Worm (Caenorhabditis elegans): ENCODE measurements around the gene flp-23.

The flp-23 gene

DNA sequence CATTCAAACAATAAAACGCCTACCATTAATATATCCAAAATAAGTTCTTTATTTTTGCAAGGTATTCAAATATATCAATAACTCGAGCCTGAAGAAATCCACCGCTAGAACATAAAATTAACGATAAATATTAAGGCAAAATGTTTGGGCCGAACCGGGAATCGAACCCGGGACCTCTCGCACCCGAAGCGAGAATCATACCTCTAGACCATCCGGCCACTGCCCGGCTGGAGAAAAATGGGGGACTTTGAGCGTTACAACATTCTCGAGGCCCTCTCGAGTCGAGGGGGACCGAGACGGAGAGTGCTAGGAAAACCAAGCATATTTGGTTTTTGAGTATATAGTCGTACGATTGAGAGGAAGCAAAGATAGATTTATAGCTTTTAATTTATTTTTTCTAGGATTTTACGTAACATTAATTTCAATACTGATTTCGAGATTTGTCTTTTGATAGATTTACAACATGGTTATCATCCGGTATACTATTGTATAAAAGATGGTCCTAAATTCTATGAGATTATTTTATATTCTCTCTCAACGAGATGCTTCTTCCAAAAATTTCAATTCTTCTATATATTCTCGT is at the start of gene flp-23:
Gene flp-23, plus strand, starts transcription at position 533 of the 583 bp plus-strand sequence.
- no peak for TF ChIP-seq unc-62 (GFP tag; optimal IDR thresholded peaks at IDR 0.05)

DNA sequence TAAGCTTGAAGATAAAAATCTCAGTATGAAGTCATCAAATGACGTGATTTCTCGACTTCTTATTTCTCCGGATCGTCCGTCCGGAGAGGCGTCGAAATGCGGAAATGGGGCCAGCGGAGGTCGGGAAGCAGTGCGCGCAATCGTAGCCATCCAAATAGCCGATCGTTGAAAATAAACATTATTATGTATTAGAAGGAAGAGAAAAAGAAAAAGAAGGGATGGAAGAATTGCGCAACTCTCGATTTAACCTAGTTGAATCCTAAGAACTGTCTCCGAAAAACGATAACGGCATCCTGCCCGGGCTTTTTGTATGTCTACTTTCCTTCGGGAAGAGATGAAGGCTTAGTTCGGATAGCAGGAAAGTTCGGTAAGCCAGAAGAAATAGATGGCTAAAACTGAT is 48.4 kb upstream of the flp-23 start:
- TF ChIP-seq unc-62 (GFP tag; optimal IDR thresholded peaks at IDR 0.05), result no peak

DNA sequence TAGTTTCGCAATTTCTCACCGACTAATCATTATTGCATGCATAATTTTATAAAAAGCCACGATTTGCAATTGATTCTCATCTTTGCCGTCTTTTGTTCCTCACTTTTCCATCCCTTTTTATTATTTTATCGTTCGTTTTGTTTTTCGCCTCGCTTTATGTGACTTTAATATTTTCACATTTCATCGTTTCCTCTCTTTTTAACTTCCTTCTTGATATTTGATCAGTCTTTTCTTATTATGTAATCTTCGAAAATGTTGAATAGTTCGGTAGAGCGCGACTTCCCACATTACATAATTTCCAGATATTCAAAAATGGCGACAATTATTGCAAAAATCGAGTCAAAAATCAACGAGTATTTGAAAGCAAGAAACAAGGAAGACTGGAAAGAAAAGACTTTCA is 45.0 kb upstream of the flp-23 start, which contains the start of gene C06E1.1:
Gene C06E1.1, plus strand, starts transcription at position 301 of the 400 bp plus-strand sequence.
- TF ChIP-seq unc-62 (GFP tag; optimal IDR thresholded peaks at IDR 0.05), result no peak

DNA sequence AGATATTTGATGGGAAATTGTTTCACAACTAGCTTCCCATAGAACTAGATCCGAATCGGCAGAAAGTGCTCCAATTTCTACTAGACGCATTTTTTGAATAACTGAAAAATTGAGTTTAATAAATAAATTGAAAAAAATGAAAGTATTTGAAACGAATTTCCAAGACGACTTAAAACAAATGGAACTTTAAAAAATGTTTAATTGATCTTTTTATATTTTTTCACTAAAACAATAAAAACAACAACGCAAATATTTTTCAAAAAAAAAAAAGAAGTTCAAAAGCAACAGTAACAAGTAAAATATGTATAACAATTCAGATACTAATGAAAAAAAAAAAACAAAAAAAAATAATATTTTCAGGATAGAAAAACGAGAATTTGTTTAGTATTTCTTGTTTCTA is 40.9 kb upstream of the flp-23 start, which contains the start of gene C06E1.9:
Gene C06E1.9, minus strand, starts transcription at position 101 of the 400 bp plus-strand sequence.
- TF ChIP-seq unc-62 (GFP tag; optimal IDR thresholded peaks at IDR 0.05), result no peak

DNA sequence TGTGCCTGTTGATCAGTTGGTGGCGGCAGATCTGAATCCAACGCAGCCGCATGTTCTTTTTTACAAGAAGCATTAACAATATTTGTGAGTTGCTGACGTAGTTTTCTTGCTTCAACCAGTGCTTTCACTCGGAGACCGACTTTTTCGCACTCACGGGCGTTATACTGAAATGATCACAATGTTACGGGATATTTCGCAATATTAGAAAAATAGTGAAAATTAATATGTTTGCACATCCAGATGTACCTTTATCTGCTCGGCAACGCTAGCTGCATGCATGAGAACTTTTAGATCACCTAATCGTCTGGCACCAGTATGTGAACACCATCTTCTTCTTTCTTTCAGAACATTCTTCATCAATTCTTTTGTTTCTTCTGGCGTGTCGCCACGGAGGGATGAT is 39.3 kb upstream of the flp-23 start:
- TF ChIP-seq unc-62 (GFP tag; optimal IDR thresholded peaks at IDR 0.05), result no peak

DNA sequence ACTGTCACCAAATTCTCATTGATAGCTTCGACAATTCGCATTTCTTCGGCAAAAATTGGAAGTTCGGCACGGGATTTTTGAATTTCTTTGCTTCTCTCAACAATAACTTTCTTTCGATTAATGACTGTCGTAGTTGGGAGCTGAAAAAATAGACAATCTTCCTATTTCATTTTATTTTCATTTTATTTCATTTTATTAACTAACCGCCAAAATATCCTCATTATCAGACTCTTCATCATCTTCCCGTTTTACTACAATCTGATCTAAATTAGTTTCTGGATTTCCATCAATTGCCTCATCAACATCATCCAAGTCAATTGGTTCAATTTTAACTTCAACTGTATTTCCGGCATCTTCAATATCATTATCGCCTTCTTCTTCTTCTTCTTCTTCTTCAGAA is 37.0 kb upstream of the flp-23 start:
- no peak for TF ChIP-seq unc-62 (GFP tag; optimal IDR thresholded peaks at IDR 0.05)

DNA sequence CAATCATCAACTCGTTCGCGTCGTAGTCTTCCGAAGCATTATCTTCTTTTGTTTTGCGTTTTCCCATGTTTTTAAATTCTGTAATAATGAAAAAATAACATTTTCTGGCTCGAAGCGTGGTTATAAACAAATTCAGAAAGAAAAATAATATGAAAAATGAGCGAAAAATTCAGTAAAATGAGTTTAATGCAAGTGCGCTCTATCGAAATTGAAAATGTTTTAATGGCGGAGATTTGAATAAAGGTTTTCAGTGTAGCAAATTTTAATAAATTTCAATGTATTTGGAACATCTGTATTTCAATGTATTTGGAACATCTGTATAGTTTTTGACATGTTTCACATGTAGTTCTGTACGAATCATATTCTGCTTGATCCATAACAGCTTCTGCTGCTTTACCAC is 36.1 kb upstream of the flp-23 start, which contains the start of gene rha-2:
Gene rha-2, minus strand, starts transcription at position 80 of the 400 bp plus-strand sequence.
- TF ChIP-seq unc-62 (GFP tag; optimal IDR thresholded peaks at IDR 0.05), result no peak

DNA sequence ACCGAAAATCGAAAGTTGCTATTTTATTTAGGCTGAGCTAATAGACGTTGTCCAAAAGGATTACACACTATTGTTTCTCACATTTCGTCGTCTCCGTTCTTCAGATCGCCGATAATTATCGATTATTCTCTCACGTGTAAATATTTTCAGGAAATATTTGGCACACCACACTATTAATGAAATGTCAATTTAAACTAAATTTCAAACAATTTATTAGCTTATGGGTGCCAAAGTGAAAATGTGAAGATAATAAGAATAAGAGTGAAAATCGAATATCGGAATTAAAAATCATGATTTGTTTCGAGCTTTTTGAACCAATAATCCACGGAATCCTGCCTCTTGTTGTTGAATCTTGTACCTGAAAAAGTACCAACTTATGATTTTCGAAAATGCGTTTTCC is 34.0 kb upstream of the flp-23 start, which contains the start of gene C06E1.11:
Gene C06E1.11, minus strand, starts transcription at position 101 of the 400 bp plus-strand sequence.
- no peak for TF ChIP-seq unc-62 (GFP tag; optimal IDR thresholded peaks at IDR 0.05)

DNA sequence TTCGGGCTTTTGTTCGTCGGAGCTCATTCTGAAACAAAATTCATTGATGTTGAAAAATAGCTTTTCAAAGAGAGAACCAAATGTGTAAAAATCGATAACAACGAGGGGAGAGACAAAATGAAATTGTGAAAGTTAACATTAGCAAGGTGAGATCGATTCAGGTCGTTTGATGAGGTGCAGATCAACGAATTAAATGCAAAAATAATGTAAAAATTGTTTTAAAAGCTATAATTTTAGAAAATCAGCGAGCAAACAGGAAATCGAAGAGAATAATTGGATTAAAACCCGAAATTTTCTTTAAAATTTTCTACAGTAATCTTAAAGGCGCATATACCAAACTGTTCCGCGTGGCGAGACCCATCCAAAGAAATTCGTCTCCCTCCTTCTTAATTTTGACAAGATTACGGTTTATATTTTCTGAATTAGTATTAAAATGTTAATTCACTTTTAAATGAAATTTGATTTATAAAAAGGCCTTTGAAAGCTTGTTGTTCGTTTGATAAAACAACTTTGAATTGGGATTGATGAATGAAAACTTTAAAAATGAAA is 32.1 kb upstream of the flp-23 start, which contains the start of gene C13G5.2:
Gene C13G5.2, minus strand, starts transcription at position 51 of the 549 bp plus-strand sequence.
- TF ChIP-seq unc-62 (GFP tag; optimal IDR thresholded peaks at IDR 0.05), result no peak

DNA sequence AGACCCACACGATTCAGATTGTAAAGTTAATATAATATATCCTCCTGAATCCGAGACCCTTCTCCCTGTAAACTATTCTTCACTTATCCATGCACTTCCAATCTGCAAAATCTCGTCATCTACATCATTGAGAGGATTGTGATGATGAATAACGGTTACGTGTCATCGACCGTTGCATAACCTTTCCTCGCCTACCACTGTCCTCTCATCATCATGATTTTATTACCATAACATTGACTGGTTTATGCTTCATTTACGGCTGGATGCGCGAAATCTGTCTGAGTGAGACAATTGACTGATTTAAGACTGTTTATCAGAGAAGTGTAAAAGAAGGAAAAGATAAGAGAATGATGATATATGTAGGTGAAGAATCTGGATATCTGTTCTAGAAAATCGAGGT is 30.3 kb upstream of the flp-23 start:
- TF ChIP-seq unc-62 (GFP tag; optimal IDR thresholded peaks at IDR 0.05), result no peak

DNA sequence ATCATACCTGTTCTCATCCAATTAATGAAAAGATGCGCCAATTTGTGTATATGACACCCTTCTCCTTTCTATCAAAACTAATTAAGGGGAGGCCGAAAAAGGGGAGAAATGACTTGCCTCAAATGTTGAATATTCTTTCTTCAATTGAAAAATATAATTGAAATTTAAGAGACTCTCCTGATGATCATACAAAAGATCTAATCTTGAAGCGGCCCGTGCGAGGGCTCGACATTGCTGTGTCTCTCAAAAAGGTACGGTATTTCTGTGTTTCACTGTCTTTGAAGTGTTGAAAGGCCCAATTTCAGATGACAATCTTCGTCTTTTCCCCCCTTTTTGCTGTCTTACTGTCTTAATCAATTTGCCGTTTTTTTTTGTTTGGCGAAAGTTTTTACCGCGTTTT is 29.6 kb upstream of the flp-23 start:
- TF ChIP-seq unc-62 (GFP tag; optimal IDR thresholded peaks at IDR 0.05), result no peak

DNA sequence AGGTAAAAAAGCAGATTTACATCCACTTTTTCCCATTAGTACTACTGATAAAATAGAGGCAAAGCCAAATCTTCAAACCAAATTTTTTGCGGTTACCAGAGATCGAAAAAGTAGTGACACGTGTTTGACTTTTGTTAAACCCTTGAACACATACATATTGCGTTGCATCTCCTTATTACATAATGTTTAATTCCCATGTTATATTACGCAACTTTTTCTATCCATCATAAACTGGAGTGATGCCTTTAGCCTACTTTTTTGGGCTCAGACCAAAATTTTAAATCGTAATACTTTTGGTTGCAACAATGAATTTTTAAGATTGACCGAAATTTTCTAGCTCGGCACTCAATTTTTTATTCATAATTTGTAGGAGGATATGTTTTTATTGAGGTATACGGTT is 28.6 kb upstream of the flp-23 start:
- no peak for TF ChIP-seq unc-62 (GFP tag; optimal IDR thresholded peaks at IDR 0.05)

DNA sequence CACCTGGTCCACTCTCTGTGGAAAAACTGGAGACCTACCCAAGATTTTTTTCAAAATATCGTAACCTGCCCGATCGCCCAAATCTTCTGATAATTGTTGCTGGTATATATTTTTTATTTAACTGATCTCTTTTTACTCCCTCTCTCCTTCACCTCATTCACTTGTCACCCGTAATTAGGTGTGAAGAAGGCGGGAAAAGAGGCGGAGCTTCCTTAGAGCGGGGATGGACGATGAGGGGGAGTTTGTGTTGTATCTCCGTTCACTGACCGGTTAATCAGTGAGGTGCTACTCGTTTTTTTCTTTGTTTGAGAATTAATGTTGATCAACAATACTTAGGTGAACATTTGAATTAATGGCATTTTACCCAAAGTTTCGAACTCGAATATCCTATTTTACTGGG is 28.1 kb upstream of the flp-23 start, which contains the start of gene ceh-16:
Gene ceh-16, plus strand, starts transcription at position 301 of the 400 bp plus-strand sequence.
- TF ChIP-seq unc-62 (GFP tag; optimal IDR thresholded peaks at IDR 0.05), result no peak

DNA sequence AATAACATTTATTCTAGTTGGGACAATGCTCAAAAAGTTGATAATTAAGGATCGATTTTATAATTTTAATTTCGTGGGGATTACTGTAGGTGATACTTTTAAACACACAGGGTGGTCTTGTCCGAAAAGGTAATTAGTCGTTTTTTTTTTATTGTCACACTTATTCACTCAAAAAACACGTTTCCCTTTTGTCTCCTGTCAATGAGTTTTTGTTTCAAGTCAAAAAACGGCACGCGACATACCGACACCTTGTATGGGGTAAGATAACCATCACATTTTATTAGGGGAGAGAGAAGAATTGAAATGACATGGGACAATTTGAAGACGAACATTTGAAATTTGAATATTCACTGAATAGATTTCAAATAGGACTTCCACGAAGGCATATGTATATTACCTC is 25.4 kb upstream of the flp-23 start:
- TF ChIP-seq unc-62 (GFP tag; optimal IDR thresholded peaks at IDR 0.05), result no peak

DNA sequence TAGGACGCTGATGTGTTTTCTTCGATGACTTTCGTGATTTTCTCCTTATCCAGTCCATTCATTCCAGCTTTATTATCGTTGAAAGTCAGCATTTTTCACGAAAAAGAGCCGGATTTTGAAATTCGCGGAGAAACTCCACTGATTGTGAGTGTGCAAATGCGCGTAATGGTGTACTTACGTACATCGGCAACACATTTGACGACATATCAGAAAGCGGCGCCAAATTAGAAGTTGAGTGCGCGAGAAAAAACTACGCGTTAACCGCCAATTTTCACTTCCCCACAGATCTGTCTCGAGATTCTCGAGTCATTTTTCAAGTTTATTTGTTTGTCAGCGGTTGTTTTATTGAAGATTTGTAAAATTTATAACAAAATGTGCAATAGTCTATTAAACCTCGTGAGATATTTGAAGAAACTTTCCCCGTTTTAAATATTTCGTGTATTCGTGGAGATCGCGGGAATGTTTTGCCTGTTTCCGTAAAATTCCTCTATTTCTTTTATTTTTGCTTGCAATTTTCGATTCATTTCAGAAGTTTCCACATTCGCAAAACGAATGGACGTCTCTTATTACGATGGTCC is 22.1 kb upstream of the flp-23 start, which contains the start of the genes polk-1 and gpr-1:
Gene polk-1, minus strand, starts transcription at position 186 of the 578 bp plus-strand sequence.
Gene gpr-1, plus strand, starts transcription at position 528 of the 578 bp plus-strand sequence.
- no peak for TF ChIP-seq unc-62 (GFP tag; optimal IDR thresholded peaks at IDR 0.05)

DNA sequence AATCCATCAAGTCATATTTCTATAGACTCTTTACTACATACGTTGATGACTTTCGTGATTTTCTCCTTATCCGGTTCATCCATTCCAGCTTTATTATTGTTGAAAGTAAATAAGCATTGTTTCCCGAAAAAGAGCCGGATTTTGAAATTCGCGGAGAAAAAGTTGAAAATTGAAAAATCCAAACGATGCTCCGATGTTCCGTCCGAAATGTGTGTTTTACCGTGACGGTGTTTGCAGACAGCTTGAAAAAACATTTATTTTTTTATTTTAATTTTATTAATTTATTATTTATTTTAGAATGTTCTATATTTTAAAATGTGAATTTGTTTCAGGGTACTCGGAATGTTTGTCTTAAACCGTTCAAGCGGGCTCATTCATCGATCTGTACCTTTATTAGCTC is 19.7 kb upstream of the flp-23 start, which contains the start of gene dnj-10:
Gene dnj-10, plus strand, starts transcription at position 333 of the 400 bp plus-strand sequence.
- no peak for TF ChIP-seq unc-62 (GFP tag; optimal IDR thresholded peaks at IDR 0.05)

DNA sequence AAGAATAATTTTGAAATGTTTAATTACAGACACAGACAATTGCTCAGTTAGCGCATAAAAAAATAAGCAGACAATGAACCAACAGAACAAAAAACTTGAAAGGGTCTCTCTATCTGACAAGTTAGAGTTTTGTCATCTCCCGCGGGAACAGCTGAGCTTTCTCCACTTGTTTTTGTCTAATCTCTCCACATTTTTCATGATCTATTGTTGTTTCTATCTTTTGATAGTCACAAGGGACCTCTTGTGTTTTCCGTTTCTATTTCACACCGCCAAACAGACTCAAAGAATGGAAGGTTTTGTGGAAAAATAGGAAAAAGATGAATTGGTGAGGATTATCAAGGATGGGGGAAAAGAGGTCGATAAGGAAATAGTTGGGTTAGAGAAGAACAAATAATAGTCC is 13.8 kb upstream of the flp-23 start:
- no peak for TF ChIP-seq unc-62 (GFP tag; optimal IDR thresholded peaks at IDR 0.05)
